Worm (Caenorhabditis elegans): Measurements from ENCODE around the gene srbc-83.

The srbc-83 gene

DNA sequence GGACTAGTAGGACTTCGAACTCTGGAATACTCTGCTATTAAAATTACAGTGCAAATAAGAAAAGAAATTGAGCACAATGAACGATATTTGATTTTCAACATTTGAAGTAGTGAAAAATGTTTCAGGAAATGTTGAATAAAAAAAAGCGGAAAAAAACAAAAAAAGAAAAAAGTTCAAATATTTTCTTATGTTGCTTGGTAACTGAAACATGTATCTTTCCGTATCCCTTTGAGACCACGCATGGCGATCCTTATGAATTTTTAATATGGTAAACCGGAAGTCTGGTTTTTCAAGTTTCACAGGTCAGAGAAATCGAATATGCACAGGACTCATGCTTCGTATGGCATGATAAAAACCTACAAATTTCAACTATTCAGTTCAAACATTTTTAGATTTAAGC, 9.6 kb upstream of the srbc-83 start, which contains the start of gene F28G4.3:
F28G4.3 (minus strand) TSS at position 101 of the 400 bp plus-strand sequence.
- no peak for TF ChIP-seq hlh-30 (tag; optimal IDR thresholded peaks at IDR 0.05; ENCODE audit: insufficient read depth)

DNA sequence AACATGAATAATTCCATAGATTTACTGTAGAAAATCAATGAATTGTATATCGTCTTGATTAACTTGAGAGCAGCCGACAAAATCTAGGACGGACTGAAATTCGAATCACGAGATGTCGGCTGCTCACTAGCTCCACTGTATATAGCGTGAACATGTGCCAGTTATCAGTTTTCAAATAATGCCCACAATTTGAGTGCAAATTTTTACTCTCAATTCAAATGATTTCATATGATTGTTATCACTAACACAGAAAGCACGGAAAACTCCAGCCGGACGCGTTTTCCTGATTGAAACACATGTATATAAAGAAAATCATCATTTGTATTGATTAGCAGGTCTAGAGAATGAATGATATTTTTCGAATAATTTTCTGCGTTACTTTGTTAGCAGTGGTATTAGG, 4.8 kb upstream of the srbc-83 start, which contains the start of gene oac-5:
oac-5 (plus strand) TSS at position 301 of the 400 bp plus-strand sequence.
- no peak for TF ChIP-seq hlh-15 (tag; optimal IDR thresholded peaks at IDR 0.05)
- TF ChIP-seq madf-2 (tag; optimal IDR thresholded peaks at IDR 0.05) = no peak
- no peak for TF ChIP-seq pat-9 (tag; optimal IDR thresholded peaks at IDR 0.05)
- TF ChIP-seq ceh-9 (tag; optimal IDR thresholded peaks at IDR 0.05) = no peak
- TF ChIP-seq lim-6 (tag; optimal IDR thresholded peaks at IDR 0.05) = no peak
- no peak for TF ChIP-seq ztf-16 (tag; optimal IDR thresholded peaks at IDR 0.05)
- no peak for TF ChIP-seq ama-1 (optimal IDR thresholded peaks at IDR 0.05)
- no peak for TF ChIP-seq unc-86 (tag; optimal IDR thresholded peaks at IDR 0.05)

DNA sequence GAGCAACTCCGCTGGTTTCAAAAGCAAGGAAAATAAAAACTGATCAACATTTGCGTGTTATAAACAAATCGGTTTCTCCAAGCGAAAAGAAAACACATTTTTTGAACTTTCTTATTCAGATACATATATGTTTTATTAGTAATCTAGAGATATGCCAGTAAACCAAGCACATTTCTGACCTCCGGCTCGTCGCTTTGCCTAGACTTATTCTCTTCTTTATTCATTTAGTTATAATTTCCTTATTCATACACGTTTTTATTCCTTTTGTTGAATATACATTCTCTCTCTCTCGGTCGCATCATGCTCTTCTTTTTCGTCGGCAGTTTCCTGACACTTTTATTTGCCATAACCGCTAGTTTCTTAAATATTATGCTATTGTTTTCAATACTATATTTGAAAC, 1.5 kb downstream of the srbc-83 start, which contains the start of gene srbc-84:
srbc-84 (plus strand) TSS at position 301 of the 400 bp plus-strand sequence.
- no peak for TF ChIP-seq ama-1 (optimal IDR thresholded peaks at IDR 0.05)

DNA sequence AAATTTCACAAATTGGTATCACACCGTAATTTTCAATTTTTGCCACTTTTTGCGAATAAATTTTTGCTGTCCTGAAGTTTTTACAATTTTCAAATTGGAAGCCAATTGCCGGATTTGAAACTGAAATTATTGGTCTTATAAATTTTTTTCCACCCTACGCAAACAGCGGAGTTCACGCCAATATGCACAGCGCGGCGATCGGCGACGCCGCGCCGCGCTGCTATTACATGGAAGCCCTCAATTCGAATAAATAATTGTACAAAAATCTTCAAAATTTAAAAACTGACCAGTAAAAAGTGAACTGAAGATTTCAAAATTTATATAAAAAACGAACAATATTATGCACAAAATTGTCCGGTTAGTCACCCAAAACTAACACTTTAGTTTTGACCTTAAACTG, 2.7 kb downstream of the srbc-83 start:
- TF ChIP-seq fax-1 (tag; optimal IDR thresholded peaks at IDR 0.05) (no peak), madf-2 (tag; optimal IDR thresholded peaks at IDR 0.05) (no peak), odd-2 (tag; optimal IDR thresholded peaks at IDR 0.05) (no peak), hlh-6 (tag; optimal IDR thresholded peaks at IDR 0.05) (no peak), pat-9 (tag; optimal IDR thresholded peaks at IDR 0.05) (no peak), ceh-14 (tag; optimal IDR thresholded peaks at IDR 0.05) (no peak), ama-1 (optimal IDR thresholded peaks at IDR 0.05) (no peak), npax-4 (tag; optimal IDR thresholded peaks at IDR 0.05) (no peak), pros-1 (tag; optimal IDR thresholded peaks at IDR 0.05) (no peak), elt-2 (tag; optimal IDR thresholded peaks at IDR 0.05) (no peak), pha-2 (tag; optimal IDR thresholded peaks at IDR 0.05) (no peak), unc-3 (GFP tag; conservative IDR thresholded peaks at IDR 0.05) (no peak), unc-3 (tag; optimal IDR thresholded peaks at IDR 0.05) (no peak), K02D7.2 (tag; optimal IDR thresholded peaks at IDR 0.05) (no peak), nhr-11 (tag; optimal IDR thresholded peaks at IDR 0.05) (no peak), che-1 (tag; optimal IDR thresholded peaks at IDR 0.05) (no peak)

DNA sequence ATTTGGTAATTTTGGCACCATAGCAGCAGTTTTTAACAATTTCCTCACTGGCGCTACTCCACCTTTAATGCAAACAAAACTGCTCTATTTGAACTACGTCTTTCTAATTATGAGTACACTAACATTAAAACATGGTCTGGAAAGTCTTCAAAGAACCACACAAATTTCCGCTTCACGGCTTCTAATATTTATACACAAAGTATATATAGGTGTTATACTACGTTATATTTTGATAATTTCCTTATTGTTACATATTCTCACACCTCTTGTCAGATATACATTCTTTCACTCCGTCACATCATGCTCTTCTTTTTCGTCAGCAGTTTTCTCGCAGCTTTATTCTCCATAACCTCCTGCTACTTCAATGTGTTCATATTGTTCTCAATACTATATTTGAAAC, 3.1 kb downstream of the srbc-83 start, which contains the start of gene srbc-82:
srbc-82 (plus strand) TSS at position 301 of the 400 bp plus-strand sequence.
- TF ChIP-seq syd-9 (tag; optimal IDR thresholded peaks at IDR 0.05) = no peak
- TF ChIP-seq eyg-1 (tag; optimal IDR thresholded peaks at IDR 0.05) = no peak
- TF ChIP-seq sox-2 (GFP tag; IDR thresholded peaks at IDR 0.05) = no peak
- TF ChIP-seq pat-9 (tag; optimal IDR thresholded peaks at IDR 0.05) = no peak
- TF ChIP-seq nfya-1 (tag; optimal IDR thresholded peaks at IDR 0.05) = no peak
- TF ChIP-seq pag-3 (tag; optimal IDR thresholded peaks at IDR 0.05; ENCODE audit: borderline replicate concordance) = no peak
- no peak for TF ChIP-seq madf-2 (tag; optimal IDR thresholded peaks at IDR 0.05)
- TF ChIP-seq unc-42 (tag; optimal IDR thresholded peaks at IDR 0.05) = no peak
- no peak for TF ChIP-seq ceh-14 (tag; optimal IDR thresholded peaks at IDR 0.05)
- TF ChIP-seq ceh-34 (tag; optimal IDR thresholded peaks at IDR 0.05) = no peak

DNA sequence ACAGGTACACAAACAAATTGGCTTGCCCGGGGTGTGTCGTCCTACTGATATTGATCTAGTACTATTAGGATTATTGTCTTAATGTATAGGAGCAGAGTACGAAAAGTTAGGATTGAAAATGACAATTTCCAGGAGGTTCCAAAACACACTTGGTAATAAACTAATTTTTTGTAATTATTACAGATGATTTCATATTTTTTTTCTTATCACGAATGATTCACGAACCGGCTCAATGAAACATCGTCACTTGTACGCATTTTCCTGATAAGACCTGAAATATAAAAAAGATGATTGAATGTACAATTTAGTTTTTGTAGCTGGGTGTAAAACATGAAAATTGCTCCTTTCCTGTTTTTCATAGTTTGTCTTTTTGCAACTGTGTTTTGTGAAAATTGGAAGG, 5.3 kb downstream of the srbc-83 start, which contains the start of the genes C31A11.13 and oac-6:
C31A11.13 (minus strand) TSS at position 113 of the 400 bp plus-strand sequence.
oac-6 (plus strand) TSS at position 279 of the 400 bp plus-strand sequence.
- TF ChIP-seq hlh-30 (tag; optimal IDR thresholded peaks at IDR 0.05; ENCODE audit: insufficient read depth) (no peak), nhr-11 (tag; optimal IDR thresholded peaks at IDR 0.05) (no peak), tbx-7 (tag; optimal IDR thresholded peaks at IDR 0.05) (no peak), elt-2 (tag; optimal IDR thresholded peaks at IDR 0.05) (peak; percentile 63), T23F11.4 (GFP tag; optimal IDR thresholded peaks at IDR 0.05) (no peak), ttx-3 (tag; optimal IDR thresholded peaks at IDR 0.05) (no peak), pha-4 (tag; optimal IDR thresholded peaks at IDR 0.05) (no peak)

Data from whole organism, late embryonic.